Worm (Caenorhabditis elegans): ENCODE results near the gene catp-3.

The catp-3 gene

ce11 chrV:8050059-8050677 lies 25.6 kb upstream of the catp-3 start:
- TF ChIP-seq unc-39 (tag; optimal IDR thresholded peaks at IDR 0.05) (no peak), elt-1 (tag; optimal IDR thresholded peaks at IDR 0.05; ENCODE audit: borderline replicate concordance, insufficient read depth) (no peak), nhr-12 (tag; optimal IDR thresholded peaks at IDR 0.05) (no peak), bed-3 (GFP tag; optimal IDR thresholded peaks at IDR 0.05) (no peak), mep-1 (tag; optimal IDR thresholded peaks at IDR 0.05) (no peak), ceh-43 (GFP tag; optimal IDR thresholded peaks at IDR 0.05) (no peak), cnd-1 (tag; optimal IDR thresholded peaks at IDR 0.05) (no peak), ces-1 (GFP tag; optimal IDR thresholded peaks at IDR 0.05) (no peak), zip-8 (tag; optimal IDR thresholded peaks at IDR 0.05) (no peak), M03D4.4 (tag; optimal IDR thresholded peaks at IDR 0.05) (no peak), ceh-39 (tag; optimal IDR thresholded peaks at IDR 0.05) (no peak), mls-2 (tag; optimal IDR thresholded peaks at IDR 0.05) (no peak), nhr-28 (tag; optimal IDR thresholded peaks at IDR 0.05) (no peak), mab-5 (tag; optimal IDR thresholded peaks at IDR 0.05) (no peak), ham-2 (GFP tag; optimal IDR thresholded peaks at IDR 0.05) (no peak)

- TF ChIP-seq ham-2 (GFP tag; optimal IDR thresholded peaks at IDR 0.05): no peak
- no peak for TF ChIP-seq ceh-83 (GFP tag; optimal IDR thresholded peaks at IDR 0.05)
- TF ChIP-seq drap-1 (GFP tag; optimal IDR thresholded peaks at IDR 0.05): no peak
- TF ChIP-seq sem-2 (GFP tag; optimal IDR thresholded peaks at IDR 0.05): no peak
- no peak for TF ChIP-seq lin-13 (tag; optimal IDR thresholded peaks at IDR 0.05)
- TF ChIP-seq lin-32 (GFP tag; optimal IDR thresholded peaks at IDR 0.05): no peak
- no peak for TF ChIP-seq hlh-1 (tag; optimal IDR thresholded peaks at IDR 0.05)
- no peak for TF ChIP-seq unc-120 (tag; optimal IDR thresholded peaks at IDR 0.05; ENCODE audit: poor library complexity, severe bottlenecking)
- no peak for TF ChIP-seq mls-2 (tag; optimal IDR thresholded peaks at IDR 0.05)
These were observed 25.0 kb upstream of the catp-3 start, which contains the start of gene col-43 for ce11 chrV:8050811-8051210. Gene col-43, minus strand, starts transcription at chrV:8050911.

DNA sequence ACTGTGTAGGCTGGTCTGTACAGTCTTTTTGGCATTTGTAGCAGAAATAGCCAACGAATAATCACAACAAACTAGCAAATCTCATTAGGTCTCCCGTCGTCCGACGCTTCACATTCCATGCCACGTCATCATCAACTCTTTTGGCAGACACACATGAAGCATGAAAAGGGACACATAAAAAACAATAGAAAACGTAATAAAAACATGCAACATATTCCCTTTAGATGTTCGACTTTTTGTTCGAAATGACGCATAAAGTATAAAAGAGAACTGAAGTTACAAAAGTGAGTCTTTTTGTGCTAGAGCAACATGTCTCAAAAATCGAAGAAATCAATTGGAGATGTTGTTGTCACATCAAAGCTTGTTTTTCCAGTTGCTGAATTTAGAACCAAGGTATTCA lies 24.0 kb upstream of the catp-3 start, which contains the start of gene sth-1:
Gene sth-1 (plus strand): TSS at position 301 of the 400 bp plus-strand sequence.
- TF ChIP-seq mls-2 (tag; optimal IDR thresholded peaks at IDR 0.05) (no peak), drap-1 (GFP tag; optimal IDR thresholded peaks at IDR 0.05) (no peak), M03D4.4 (tag; optimal IDR thresholded peaks at IDR 0.05) (no peak), ceh-83 (GFP tag; optimal IDR thresholded peaks at IDR 0.05) (no peak), unc-120 (tag; optimal IDR thresholded peaks at IDR 0.05; ENCODE audit: poor library complexity, severe bottlenecking) (no peak), sptf-1 (tag; optimal IDR thresholded peaks at IDR 0.05) (no peak), ceh-43 (GFP tag; optimal IDR thresholded peaks at IDR 0.05) (no peak), zip-8 (tag; optimal IDR thresholded peaks at IDR 0.05) (no peak), flh-1 (GFP tag; optimal IDR thresholded peaks at IDR 0.05) (no peak), ces-1 (GFP tag; optimal IDR thresholded peaks at IDR 0.05) (no peak), mab-5 (tag; optimal IDR thresholded peaks at IDR 0.05) (no peak), nhr-28 (tag; optimal IDR thresholded peaks at IDR 0.05) (no peak), ham-2 (GFP tag; optimal IDR thresholded peaks at IDR 0.05) (no peak), unc-62 (GFP tag; optimal IDR thresholded peaks at IDR 0.05) (no peak), sem-2 (GFP tag; optimal IDR thresholded peaks at IDR 0.05) (no peak), hlh-1 (tag; optimal IDR thresholded peaks at IDR 0.05) (no peak), mep-1 (tag; optimal IDR thresholded peaks at IDR 0.05) (no peak)

DNA sequence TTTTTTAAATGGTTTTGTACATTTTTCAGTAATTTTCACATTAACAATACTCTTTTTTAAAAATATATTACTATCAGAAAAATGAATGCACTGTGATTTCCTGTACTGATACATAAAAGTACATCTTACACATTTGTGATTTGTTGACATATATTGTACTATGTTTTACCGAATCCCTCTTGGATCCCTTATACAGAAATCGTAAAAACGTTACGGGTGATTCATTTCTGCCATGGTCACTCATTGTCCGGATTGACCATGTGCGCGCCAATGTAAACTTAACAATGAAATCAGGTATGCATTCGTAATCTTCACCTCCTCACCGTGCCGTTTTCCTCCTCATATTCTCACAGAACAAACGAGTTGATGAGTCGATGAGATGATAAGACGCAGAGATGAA lies 21.7 kb upstream of the catp-3 start, which contains the start of gene ZC513.2:
Gene ZC513.2 (plus strand): TSS at position 301 of the 400 bp plus-strand sequence.
- TF ChIP-seq unc-120 (tag; optimal IDR thresholded peaks at IDR 0.05; ENCODE audit: poor library complexity, severe bottlenecking): no peak
- no peak for TF ChIP-seq nhr-28 (tag; optimal IDR thresholded peaks at IDR 0.05)
- TF ChIP-seq sem-2 (GFP tag; optimal IDR thresholded peaks at IDR 0.05): no peak
- TF ChIP-seq lin-13 (tag; optimal IDR thresholded peaks at IDR 0.05): no peak
- TF ChIP-seq mab-5 (tag; optimal IDR thresholded peaks at IDR 0.05): no peak
- TF ChIP-seq unc-62 (GFP tag; optimal IDR thresholded peaks at IDR 0.05): no peak
- no peak for TF ChIP-seq zip-8 (tag; optimal IDR thresholded peaks at IDR 0.05)
- no peak for TF ChIP-seq pha-4 (tag; optimal IDR thresholded peaks at IDR 0.05)
- no peak for TF ChIP-seq ceh-43 (GFP tag; optimal IDR thresholded peaks at IDR 0.05)
- no peak for TF ChIP-seq mls-2 (tag; optimal IDR thresholded peaks at IDR 0.05)
- no peak for TF ChIP-seq snpc-4 (tag; optimal IDR thresholded peaks at IDR 0.05)

DNA sequence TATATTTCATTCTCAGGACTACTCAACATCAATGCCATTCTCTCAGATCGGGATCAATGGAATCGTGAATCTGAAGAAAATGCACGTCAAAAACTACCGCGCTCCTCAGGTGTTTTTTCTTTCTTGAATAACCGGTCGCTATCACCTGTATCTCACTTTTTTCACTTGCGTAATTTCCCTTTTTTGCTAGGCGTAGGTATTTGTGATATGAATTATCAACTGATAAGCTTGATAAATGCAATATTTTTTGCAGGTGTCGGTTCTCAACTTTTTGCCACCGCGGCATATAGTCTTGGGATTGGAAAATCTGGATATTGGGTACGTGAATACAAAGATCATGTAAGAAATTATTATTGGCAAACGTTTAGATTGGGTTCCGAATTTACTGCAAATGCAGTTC lies 20.6 kb upstream of the catp-3 start:
- TF ChIP-seq nhr-28 (tag; optimal IDR thresholded peaks at IDR 0.05) (no peak), cnd-1 (tag; optimal IDR thresholded peaks at IDR 0.05) (no peak), sem-2 (GFP tag; optimal IDR thresholded peaks at IDR 0.05) (no peak)

Data from whole organism, mixed stage, embryonic.